Fruit fly (Drosophila melanogaster) whole organism, embryonic: ENCODE results near the gene CG3091.
A peak's percentile ranks its signal among the peaks of the same experiment; 100 is the strongest.

Experiments
- Aef1 ChIP-seq: fragments of 200-800 bp; sonication (Bioruptor generic); IDR thresholded peaks from 3 replicates; pipeline ENCODE4 v1.3.6; 2022; ENCODE audit warnings: missing biosample characterization, missing genetic modification characterization
- B-H2 ChIP-seq: fragments of 200-800 bp; sonication (Bioruptor generic); optimal IDR thresholded peaks from 2 replicates; lab custom pipeline; 2018; ENCODE audit warnings: missing biosample characterization, mild to moderate bottlenecking, missing genetic modification characterization
- Bgb ChIP-seq: fragments of 200-800 bp; sonication (Bioruptor generic); IDR thresholded peaks from 2 replicates; pipeline ENCODE4 v1.3.6; 2022; ENCODE audit warnings: missing biosample characterization, missing genetic modification characterization; ENCODE audit not compliant: partially characterized antibody
- CG11695 ChIP-seq: fragments of 200-800 bp; sonication (Bioruptor generic); IDR thresholded peaks from 3 replicates; pipeline ENCODE4 v1.3.6; 2022; ENCODE audit warnings: missing biosample characterization, missing genetic modification characterization
- CG11696 ChIP-seq: fragments of 200-800 bp; sonication (Bioruptor generic); IDR thresholded peaks from 2 replicates; pipeline ENCODE4 v1.3.6; 2022; ENCODE audit warnings: missing biosample characterization, missing genetic modification characterization
- CG12071 ChIP-seq: fragments of 200-800 bp; sonication (Bioruptor generic); optimal IDR thresholded peaks from 3 replicates; lab custom pipeline; 2018; ENCODE audit warnings: missing biosample characterization, mild to moderate bottlenecking, missing genetic modification characterization
- CG12219 ChIP-seq: fragments of 200-800 bp; sonication (Bioruptor generic); optimal IDR thresholded peaks from 3 replicates; lab custom pipeline; 2018; ENCODE audit warnings: missing biosample characterization, mild to moderate bottlenecking, missing genetic modification characterization
- CG1529 ChIP-seq: fragments of 200-800 bp; sonication (Bioruptor generic); optimal IDR thresholded peaks from 3 replicates; lab custom pipeline; 2018; ENCODE audit warnings: missing biosample characterization, missing genetic modification characterization
- CG15514 ChIP-seq: fragments of 200-800 bp; sonication (Bioruptor generic); optimal IDR thresholded peaks from 3 replicates; lab custom pipeline; 2017; ENCODE audit warnings: missing biosample characterization, missing genetic modification characterization, mild to moderate bottlenecking, moderate library complexity, missing genetic modification reagents
- CG15696 ChIP-seq: fragments of 200-800 bp; sonication (Bioruptor generic); optimal IDR thresholded peaks from 2 replicates; lab custom pipeline; 2019; ENCODE audit warnings: missing biosample characterization, mild to moderate bottlenecking, missing genetic modification characterization, moderate library complexity
- CG30403 ChIP-seq: fragments of 200-800 bp; sonication (Bioruptor generic); optimal IDR thresholded peaks from 3 replicates; lab custom pipeline; 2016; ENCODE audit warnings: missing biosample characterization, missing genetic modification characterization
- CG33557 ChIP-seq: fragments of 200-800 bp; sonication (Bioruptor generic); optimal IDR thresholded peaks from 2 replicates; lab custom pipeline; 2019; ENCODE audit warnings: missing biosample characterization, mild to moderate bottlenecking, missing genetic modification characterization, moderate library complexity
- CG43689 ChIP-seq: fragments of 200-800 bp; sonication (Bioruptor generic); IDR thresholded peaks from 2 replicates; pipeline ENCODE4 v1.3.6; 2022; ENCODE audit warnings: missing biosample characterization, missing genetic modification characterization
- CG4707 ChIP-seq: fragments of 200-800 bp; sonication (Bioruptor generic); optimal IDR thresholded peaks from 2 replicates; lab custom pipeline; 2018; ENCODE audit warnings: missing biosample characterization, mild to moderate bottlenecking, missing genetic modification characterization, moderate library complexity
- CG7556 ChIP-seq: fragments of 200-800 bp; sonication (Bioruptor generic); optimal IDR thresholded peaks from 2 replicates; lab custom pipeline; 2017; ENCODE audit warnings: missing biosample characterization, mild to moderate bottlenecking, missing genetic modification characterization
- CG8290 ChIP-seq, 3 experiments: fragments of 200-800 bp; sonication (Bioruptor generic); optimal IDR thresholded peaks; 2 replicates each; lab custom pipeline; 2016 to 2019; ENCODE audit warnings: missing biosample characterization in 3 of 3, missing genetic modification characterization in 3 of 3, mild to moderate bottlenecking in 2 of 3, moderate library complexity in 1 of 3
- D ChIP-seq, 2 experiments: fragments of 200-800 bp in 1 of 2; fragments of >200 bp in 1 of 2; sonication (Bioruptor generic) in 1 of 2; optimal IDR thresholded peaks; 2 replicates in 1 of 2; 3 replicates in 1 of 2; lab custom pipeline; 2017; ENCODE audit warnings: mild to moderate bottlenecking in 1 of 2, missing biosample characterization in 1 of 2, missing genetic modification characterization in 1 of 2, missing genetic modification reagents in 1 of 2
- Dbx ChIP-seq: fragments of 200-800 bp; sonication (Bioruptor generic); IDR thresholded peaks from 3 replicates; pipeline ENCODE4 v1.3.6; 2022; ENCODE audit warnings: missing biosample characterization, missing genetic modification characterization
- Dek ChIP-seq: fragments of 200-800 bp; sonication (Bioruptor generic); optimal IDR thresholded peaks from 3 replicates; lab custom pipeline; 2019; ENCODE audit warnings: missing biosample characterization, mild to moderate bottlenecking, missing genetic modification characterization, moderate library complexity
- Dfd ChIP-seq, 2 experiments: fragments of >200 bp; optimal IDR thresholded peaks; 2 replicates each; lab custom pipeline; 2017; ENCODE audit warnings: missing biosample characterization in 2 of 2, missing genetic modification characterization in 2 of 2
- Doc2 ChIP-seq: fragments of 200-800 bp; sonication (Bioruptor generic); IDR thresholded peaks from 2 replicates; pipeline ENCODE4 v1.3.6; 2022; ENCODE audit warnings: missing biosample characterization, missing genetic modification characterization
- Kr ChIP-seq: fragments of 200-800 bp; sonication (Bioruptor generic); optimal IDR thresholded peaks from 2 replicates; lab custom pipeline; 2017; ENCODE audit warnings: missing biosample characterization, mild to moderate bottlenecking, missing genetic modification characterization
- Neu2 ChIP-seq: fragments of 200-800 bp; sonication (Bioruptor generic); optimal IDR thresholded peaks from 3 replicates; lab custom pipeline; 2016; ENCODE audit warnings: missing biosample characterization, missing genetic modification characterization, borderline replicate concordance
- NfI ChIP-seq: fragments of 200-800 bp; sonication (Bioruptor generic); optimal IDR thresholded peaks from 3 replicates; lab custom pipeline; 2018; ENCODE audit warnings: missing biosample characterization, mild to moderate bottlenecking, missing genetic modification characterization, moderate library complexity
- PHDP ChIP-seq: fragments of 200-800 bp; sonication (Bioruptor generic); optimal IDR thresholded peaks from 3 replicates; lab custom pipeline; 2018; ENCODE audit warnings: missing biosample characterization, mild to moderate bottlenecking, missing genetic modification characterization, moderate library complexity
- Rfx ChIP-seq: fragments of 200-800 bp; sonication (Bioruptor generic); IDR thresholded peaks from 2 replicates; pipeline ENCODE4 v1.3.6; 2022; ENCODE audit warnings: missing biosample characterization, missing genetic modification characterization
- cato ChIP-seq: fragments of 200-800 bp; sonication (Bioruptor generic); optimal IDR thresholded peaks from 2 replicates; lab custom pipeline; 2016; ENCODE audit warnings: missing biosample characterization, missing genetic modification characterization, borderline replicate concordance
- cg ChIP-seq: fragments of 200-800 bp; sonication (Bioruptor generic); optimal IDR thresholded peaks from 3 replicates; lab custom pipeline; 2019; ENCODE audit warnings: missing biosample characterization, mild to moderate bottlenecking, missing genetic modification characterization, moderate library complexity
- gce ChIP-seq: fragments of 200-800 bp; sonication (Bioruptor generic); IDR thresholded peaks from 3 replicates; pipeline ENCODE4 v1.3.6; 2022; ENCODE audit warnings: missing biosample characterization, missing genetic modification characterization
- gro ChIP-seq: fragments of 200-800 bp; sonication (Bioruptor generic); optimal IDR thresholded peaks from 2 replicates; lab custom pipeline; 2016; ENCODE audit warnings: missing biosample characterization, missing genetic modification characterization
- her ChIP-seq: fragments of 200-800 bp; sonication (Bioruptor generic); optimal IDR thresholded peaks from 2 replicates; lab custom pipeline; 2016; ENCODE audit warnings: missing biosample characterization, missing genetic modification characterization
- lola ChIP-seq, 3 experiments: fragments of >200 bp in 2 of 3; fragments of 200-800 bp in 1 of 3; sonication (Bioruptor generic) in 1 of 3; optimal IDR thresholded peaks; 2 replicates each; lab custom pipeline; 2017 to 2019; ENCODE audit warnings: missing biosample characterization in 3 of 3, missing genetic modification characterization in 3 of 3, mild to moderate bottlenecking in 1 of 3, moderate library complexity in 1 of 3
- mirr ChIP-seq: fragments of 200-800 bp; sonication (Bioruptor generic); optimal IDR thresholded peaks from 3 replicates; lab custom pipeline; 2018; ENCODE audit warnings: missing biosample characterization, mild to moderate bottlenecking, missing genetic modification characterization
- nom ChIP-seq: fragments of 200-800 bp; sonication (Bioruptor generic); optimal IDR thresholded peaks from 2 replicates; lab custom pipeline; 2017; ENCODE audit warnings: missing biosample characterization, missing genetic modification characterization, mild to moderate bottlenecking, moderate library complexity, missing genetic modification reagents
- rib ChIP-seq: fragments of 200-800 bp; sonication (Bioruptor generic); IDR thresholded peaks from 2 replicates; pipeline ENCODE4 v1.3.6; 2022; ENCODE audit warnings: missing biosample characterization, missing genetic modification characterization
- row ChIP-seq: fragments of 200-800 bp; sonication (Bioruptor generic); IDR thresholded peaks from 3 replicates; pipeline ENCODE4 v1.3.6; 2022; ENCODE audit warnings: missing biosample characterization, missing genetic modification characterization
- sens ChIP-seq: fragments of 200-800 bp; sonication (Bioruptor generic); peaks from one replicate; lab custom pipeline; 2016; ENCODE audit warnings: missing biosample characterization, missing genetic modification characterization
- sim ChIP-seq: fragments of 200-800 bp; sonication (Bioruptor generic); IDR thresholded peaks from 2 replicates; pipeline ENCODE4 v1.3.6; 2022; ENCODE audit warnings: missing biosample characterization, missing genetic modification characterization
- sqz ChIP-seq: fragments of 200-800 bp; sonication (Bioruptor generic); optimal IDR thresholded peaks from 3 replicates; lab custom pipeline; 2018; ENCODE audit warnings: missing biosample characterization, mild to moderate bottlenecking, missing genetic modification characterization

Gene CG3091

DNA sequence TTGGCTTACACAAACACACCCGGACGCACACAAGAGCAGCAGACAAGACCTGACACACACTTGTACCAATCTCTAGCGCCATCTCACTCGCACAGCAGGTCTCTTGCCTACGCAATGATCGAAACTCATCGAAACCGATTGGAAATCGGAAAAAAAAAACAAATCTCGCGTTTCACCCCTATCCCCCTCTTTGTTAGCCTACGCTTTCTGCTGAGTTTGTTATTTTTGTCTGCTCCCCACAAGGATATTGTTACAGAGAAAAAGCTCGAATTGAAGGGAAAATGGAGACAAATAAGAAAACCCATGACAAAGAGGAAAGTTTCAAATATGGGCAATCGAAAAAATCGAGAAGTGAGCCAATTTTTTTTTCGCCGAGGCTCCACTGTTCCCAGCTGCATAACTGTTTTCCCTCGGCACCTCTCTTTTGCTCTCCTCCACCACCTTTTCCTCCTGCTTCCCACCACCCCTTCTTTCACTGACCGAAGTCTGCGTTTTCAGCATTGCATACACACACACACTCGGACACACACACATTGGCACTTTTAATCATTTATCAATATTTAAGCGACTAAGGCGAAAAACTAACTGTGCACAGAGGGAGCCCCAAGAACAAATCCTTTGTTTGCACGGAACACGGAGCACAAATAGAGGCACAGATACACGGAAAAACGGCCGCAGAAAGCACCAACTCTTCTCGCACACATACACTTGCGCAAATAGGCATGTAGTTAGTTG lies 16.0 kb upstream of the CG3091 start (continued):
- TF ChIP-seq CG11696 (GFP tag; lab: Robert Waterston, UW) = no peak
- no peak for TF ChIP-seq PHDP (tag; lab: Kevin White, UChicago)
- TF ChIP-seq CG1529 (GFP tag; lab: Kevin White, UChicago) = peak; percentile 14
- TF ChIP-seq sim (GFP tag; lab: Robert Waterston, UW) = no peak
- peak in 1 of 3 experiments; percentile 9 for TF ChIP-seq lola (GFP tag; optimal IDR thresholded peaks at IDR 0.05; lab: Kevin White, UChicago)
- TF ChIP-seq Doc2 (GFP tag; lab: Robert Waterston, UW) = no peak
- TF ChIP-seq CG30403 (GFP tag; lab: Kevin White, UChicago) = peak; percentile 3
- TF ChIP-seq Dfd (GFP tag; optimal IDR thresholded peaks at IDR 0.05; lab: Kevin White, UChicago) = no peak
- no peak for TF ChIP-seq gro
- no peak for TF ChIP-seq gce (GFP tag; lab: Robert Waterston, UW)
- peak; percentile 13 for TF ChIP-seq CG15696 (tag; lab: Kevin White, UChicago)
- TF ChIP-seq Aef1 (GFP tag; lab: Robert Waterston, UW) = 0 out of 3 replicates have a peak, but pooled peaks have one; percentile 5
- TF ChIP-seq cg (GFP tag; lab: Kevin White, UChicago) = peak; percentile 79
- peak; percentile 58 for TF ChIP-seq Kr (GFP tag; lab: Kevin White, UChicago)
- no peak for TF ChIP-seq cato (GFP tag; lab: Kevin White, UChicago)
- no peak for TF ChIP-seq CG12071 (GFP tag; lab: Kevin White, UChicago)
- TF ChIP-seq B-H2 = peak; percentile 12
- no peak for TF ChIP-seq CG15514 (GFP tag; lab: Kevin White, UChicago)
- peak; percentile 12 for TF ChIP-seq CG8290 (GFP tag; optimal IDR thresholded peaks at IDR 0.05; lab: Kevin White, UChicago)
- peak in 1 of 2 experiments; percentile 42 for TF ChIP-seq CG8290 (tag; optimal IDR thresholded peaks at IDR 0.05; lab: Kevin White, UChicago)
- TF ChIP-seq CG11695 (GFP tag; lab: Robert Waterston, UW) = no peak
- no peak for TF ChIP-seq CG33557 (GFP tag; lab: Kevin White, UChicago)
- TF ChIP-seq CG4707 = peak; percentile 30
- no peak for TF ChIP-seq Neu2 (GFP tag; lab: Kevin White, UChicago)
- no peak for TF ChIP-seq NfI (GFP tag; lab: Kevin White, UChicago)
- TF ChIP-seq nom (GFP tag; lab: Kevin White, UChicago) = peak; percentile 49
- peak; percentile 17; the same call in 1 of the 2 replicates for TF ChIP-seq Rfx (GFP tag; lab: Robert Waterston, UW)
- TF ChIP-seq Bgb = peak; percentile 15; the same call in 1 of the 2 replicates
- TF ChIP-seq CG12219 (GFP tag; lab: Kevin White, UChicago) = no peak
- peak; percentile 17; the same call in 1 of the 3 replicates for TF ChIP-seq row
- TF ChIP-seq sqz (GFP tag; lab: Kevin White, UChicago) = peak; percentile 61
- TF ChIP-seq mirr (GFP tag; lab: Kevin White, UChicago) = peak; percentile 7
- TF ChIP-seq rib (GFP tag; lab: Robert Waterston, UW) = no peak
- TF ChIP-seq CG7556 (GFP tag; lab: Kevin White, UChicago) = peak; percentile 18
- no peak for TF ChIP-seq Dek
- TF ChIP-seq D (optimal IDR thresholded peaks at IDR 0.05; lab: Kevin White, UChicago) = no peak
- peak; percentile 32 for TF ChIP-seq D (GFP tag; optimal IDR thresholded peaks at IDR 0.05; lab: Kevin White, UChicago)
- no peak for TF ChIP-seq her
- TF ChIP-seq Dbx (GFP tag; lab: Robert Waterston, UW) = 0 out of 3 replicates have a peak, but pooled peaks have one; percentile 17
- 0 out of 2 replicates have a peak, but pooled peaks have one; percentile 14 for TF ChIP-seq CG43689 (GFP tag; lab: Robert Waterston, UW)
- TF ChIP-seq sens (GFP tag; lab: Kevin White, UChicago) = peak; percentile 51
